Fruit fly (Drosophila melanogaster) whole organism, pupa: ENCODE results near the gene Acbp1.

Experiments
- CG10348 ChIP-seq: fragments of 200-800 bp; sonication (Bioruptor generic); IDR thresholded peaks from 2 replicates; pipeline ENCODE4 v1.3.6; 2022; ENCODE audit warnings: missing biosample characterization, missing genetic modification characterization
- CG12605 ChIP-seq: fragments of 200-800 bp; sonication (Bioruptor generic); IDR thresholded peaks from 2 replicates; pipeline ENCODE4 v1.3.6; 2022; ENCODE audit warnings: missing biosample characterization, missing genetic modification characterization
- CG13204 ChIP-seq: fragments of 200-800 bp; sonication (Bioruptor generic); optimal IDR thresholded peaks from 2 replicates; lab custom pipeline; 2018; ENCODE audit warnings: missing biosample characterization, mild to moderate bottlenecking, missing genetic modification characterization, moderate library complexity
- CG14655 ChIP-seq: fragments of 200-800 bp; sonication (Bioruptor generic); optimal IDR thresholded peaks from 3 replicates; lab custom pipeline; 2017; ENCODE audit warnings: mild to moderate bottlenecking, missing biosample characterization, missing genetic modification reagents, missing genetic modification characterization
- CG15710 ChIP-seq: fragments of 200-800 bp; sonication (Bioruptor generic); optimal IDR thresholded peaks from 2 replicates; lab custom pipeline; 2018; ENCODE audit warnings: missing biosample characterization, mild to moderate bottlenecking, missing genetic modification characterization, moderate library complexity
- CG17806 ChIP-seq: fragments of 200-800 bp; sonication (Bioruptor generic); optimal IDR thresholded peaks from 2 replicates; lab custom pipeline; 2018; ENCODE audit warnings: missing biosample characterization, mild to moderate bottlenecking, missing genetic modification characterization, moderate library complexity
- CG32121 ChIP-seq: fragments of 200-800 bp; sonication (Bioruptor generic); IDR thresholded peaks from 2 replicates; pipeline ENCODE4 v1.3.6; 2022; ENCODE audit warnings: missing biosample characterization, missing genetic modification characterization
- CG34367 ChIP-seq: fragments of 200-800 bp; sonication (Bioruptor generic); optimal IDR thresholded peaks from 2 replicates; lab custom pipeline; 2018; ENCODE audit warnings: missing biosample characterization, mild to moderate bottlenecking, missing genetic modification characterization
- CG4496 ChIP-seq: fragments of 200-800 bp; sonication (Bioruptor generic); IDR thresholded peaks from 3 replicates; pipeline ENCODE4 v1.3.6; 2022; ENCODE audit warnings: missing biosample characterization, missing genetic modification characterization
- CG8159 ChIP-seq: fragments of 200-800 bp; sonication (Bioruptor generic); optimal IDR thresholded peaks from 3 replicates; lab custom pipeline; 2018; ENCODE audit warnings: missing biosample characterization, mild to moderate bottlenecking, missing genetic modification characterization, moderate library complexity
- CG8301 ChIP-seq: fragments of 200-800 bp; sonication (Bioruptor generic); optimal IDR thresholded peaks from 2 replicates; lab custom pipeline; 2018; ENCODE audit warnings: missing biosample characterization, mild to moderate bottlenecking, missing genetic modification characterization
- CG9948 ChIP-seq: fragments of 200-800 bp; sonication (Bioruptor generic); optimal IDR thresholded peaks from 2 replicates; lab custom pipeline; 2018; ENCODE audit warnings: missing biosample characterization, mild to moderate bottlenecking, missing genetic modification characterization, moderate library complexity
- D1 ChIP-seq: fragments of 200-800 bp; sonication (Bioruptor generic); optimal IDR thresholded peaks from 2 replicates; lab custom pipeline; 2018; ENCODE audit warnings: missing biosample characterization, mild to moderate bottlenecking, missing genetic modification characterization, moderate library complexity
- EcR ChIP-seq: fragments of 200-800 bp; sonication (Bioruptor generic); optimal IDR thresholded peaks from 3 replicates; lab custom pipeline; 2019; ENCODE audit warnings: missing biosample characterization, missing genetic modification characterization, mild to moderate bottlenecking, moderate library complexity, missing genetic modification reagents
- Ets98B ChIP-seq: fragments of 200-800 bp; sonication (Bioruptor generic); IDR thresholded peaks from 2 replicates; pipeline ENCODE4 v1.3.6; 2022; ENCODE audit warnings: missing biosample characterization, missing genetic modification characterization
- Pif1A ChIP-seq: fragments of 200-800 bp; sonication (Bioruptor generic); optimal IDR thresholded peaks from 3 replicates; lab custom pipeline; 2016; ENCODE audit warnings: missing biosample characterization, missing genetic modification characterization
- Pif1B ChIP-seq: fragments of 200-800 bp; sonication (Bioruptor generic); optimal IDR thresholded peaks from 3 replicates; lab custom pipeline; 2016; ENCODE audit warnings: missing biosample characterization, missing genetic modification characterization
- Snoo ChIP-seq: fragments of 200-800 bp; sonication (Bioruptor generic); optimal IDR thresholded peaks from 3 replicates; lab custom pipeline; 2017; ENCODE audit warnings: missing biosample characterization, mild to moderate bottlenecking, missing genetic modification characterization, inconsistent platforms
- fd96Ca ChIP-seq: fragments of 200-800 bp; sonication (Bioruptor generic); IDR thresholded peaks from 3 replicates; pipeline ENCODE4 v1.3.6; 2022; ENCODE audit warnings: missing biosample characterization, missing genetic modification characterization
- gl ChIP-seq: fragments of 200-800 bp; sonication (Bioruptor generic); optimal IDR thresholded peaks from 2 replicates; lab custom pipeline; 2018; ENCODE audit warnings: missing biosample characterization, mild to moderate bottlenecking, missing genetic modification characterization
- rn ChIP-seq: fragments of 200-800 bp; sonication (Bioruptor generic); IDR thresholded peaks from 2 replicates; pipeline ENCODE4 v1.3.6; 2022; ENCODE audit warnings: missing biosample characterization, missing genetic modification characterization

Acbp1 gene

dm6 chr2L:8157166-8157565 is 5.1 kb downstream of the Acbp1 start:
- no peak for TF ChIP-seq CG32121
- no peak for TF ChIP-seq CG10348 (GFP tag; lab: Robert Waterston, UW)
- no peak for TF ChIP-seq CG8159 (tag; lab: Kevin White, UChicago)
- TF ChIP-seq gl (tag; lab: Kevin White, UChicago), result no peak

dm6 chr2L:8156682-8157081 is 5.6 kb downstream of the Acbp1 start:
- TF ChIP-seq CG15710 (tag; lab: Kevin White, UChicago) (peak; percentile 52), Pif1A (GFP tag; lab: Kevin White, UChicago) (peak; percentile 63), CG13204 (GFP tag; lab: Kevin White, UChicago) (no peak), CG34367 (tag; lab: Kevin White, UChicago) (peak; percentile 30), Ets98B (GFP tag; lab: Robert Waterston, UW) (peak; percentile 64; the same call in 1 of the 2 replicates), CG9948 (tag; lab: Kevin White, UChicago) (peak; percentile 39), CG8301 (tag; lab: Kevin White, UChicago) (peak; percentile 59), Snoo (tag; lab: Kevin White, UChicago) (peak; percentile 47), CG12605 (peak; percentile 68; the same call in 1 of the 2 replicates), CG4496 (peak; percentile 81), Pif1B (peak; percentile 49), CG8159 (tag; lab: Kevin White, UChicago) (peak; percentile 54), CG14655 (GFP tag; lab: Kevin White, UChicago) (peak; percentile 65), CG32121 (peak; percentile 77), D1 (no peak), EcR (GFP tag; lab: Kevin White, UChicago) (no peak), gl (tag; lab: Kevin White, UChicago) (peak; percentile 12), fd96Ca (GFP tag; lab: Robert Waterston, UW) (peak; percentile 73), rn (GFP tag; lab: Robert Waterston, UW) (0 out of 2 replicates have a peak, but pooled peaks have one; percentile 43), CG17806 (tag; lab: Kevin White, UChicago) (peak; percentile 57), CG10348 (GFP tag; lab: Robert Waterston, UW) (no peak)

- TF ChIP-seq CG14655 (GFP tag; lab: Kevin White, UChicago), result peak; percentile 21
- TF ChIP-seq Pif1A (GFP tag; lab: Kevin White, UChicago), result peak; percentile 18
- no peak for TF ChIP-seq CG15710 (tag; lab: Kevin White, UChicago)
- TF ChIP-seq EcR (GFP tag; lab: Kevin White, UChicago), result peak; percentile 39
- TF ChIP-seq, all 21 proteins: peak for 3
Measured at dm6 chr2L:8148514-8149085, 13.7 kb downstream of the Acbp1 start.

dm6 chr2L:8146994-8147661 is 15.1 kb downstream of the Acbp1 start, which contains the start of gene CG31606:
CG31606 (plus strand) TSS chr2L:8147611.
- TF ChIP-seq EcR (GFP tag; lab: Kevin White, UChicago) (peak; percentile 50), CG8301 (tag; lab: Kevin White, UChicago) (peak; percentile 26), CG10348 (GFP tag; lab: Robert Waterston, UW) (no peak), CG14655 (GFP tag; lab: Kevin White, UChicago) (peak; percentile 42)

- TF ChIP-seq CG8301 (tag; lab: Kevin White, UChicago), result no peak
- TF ChIP-seq CG14655 (GFP tag; lab: Kevin White, UChicago), result no peak
- no peak for TF ChIP-seq Pif1A (GFP tag; lab: Kevin White, UChicago)
- TF ChIP-seq CG4496, result no peak
- TF ChIP-seq CG15710 (tag; lab: Kevin White, UChicago), result no peak
- no peak for TF ChIP-seq CG32121
- no peak for TF ChIP-seq Snoo (tag; lab: Kevin White, UChicago)
- TF ChIP-seq CG10348 (GFP tag; lab: Robert Waterston, UW), result no peak
- TF ChIP-seq CG34367 (tag; lab: Kevin White, UChicago), result no peak
- TF ChIP-seq CG13204 (GFP tag; lab: Kevin White, UChicago), result no peak
- TF ChIP-seq Ets98B (GFP tag; lab: Robert Waterston, UW), result no peak
- TF ChIP-seq CG17806 (tag; lab: Kevin White, UChicago), result no peak
- TF ChIP-seq gl (tag; lab: Kevin White, UChicago), result no peak
- TF ChIP-seq CG8159 (tag; lab: Kevin White, UChicago), result no peak
- no peak for TF ChIP-seq EcR (GFP tag; lab: Kevin White, UChicago)
Measured at dm6 chr2L:8145067-8145808, 17.0 kb downstream of the Acbp1 start, which contains the start of the genes CG42763 and CG43394. CG42763 (minus strand) TSS chr2L:8145107. CG43394 (plus strand) TSS chr2L:8145758.

dm6 chr2L:8143947-8144346 is 18.3 kb downstream of the Acbp1 start, which contains the start of gene CG42762:
CG42762 (minus strand) TSS chr2L:8144047.
- TF ChIP-seq CG13204 (GFP tag; lab: Kevin White, UChicago) (no peak), Snoo (tag; lab: Kevin White, UChicago) (no peak), CG14655 (GFP tag; lab: Kevin White, UChicago) (no peak), CG10348 (GFP tag; lab: Robert Waterston, UW) (no peak), gl (tag; lab: Kevin White, UChicago) (no peak)
